Worm (Caenorhabditis elegans) whole organism, mixed stage, embryonic: ENCODE data around the gene C49G7.12.

ENCODE experiments used
- M03D4.4 ChIP-seq: sonication (generic microtip); optimal IDR thresholded peaks from 2 replicates; lab custom pipeline; 2017; ENCODE audit warnings: mild to moderate bottlenecking, missing genetic modification characterization, missing compliant biosample characterization
- bed-3 ChIP-seq: fragments of 200-800 bp; sonication (Bioruptor generic); optimal IDR thresholded peaks from 3 replicates; lab custom pipeline; 2018; ENCODE audit warnings: mild to moderate bottlenecking, missing genetic modification characterization, moderate library complexity, missing compliant biosample characterization
- blmp-1 ChIP-seq: fragments of 150-350 bp; optimal IDR thresholded peaks from 2 replicates; lab custom pipeline; 2014; ENCODE audit warnings: missing biosample characterization, missing genetic modification characterization
- ceh-39 ChIP-seq: fragments of 150-350 bp; optimal IDR thresholded peaks from 2 replicates; lab custom pipeline; 2014; ENCODE audit warnings: missing biosample characterization, missing genetic modification characterization
- ceh-43 ChIP-seq: fragments of 200-800 bp; sonication (Bioruptor generic); optimal IDR thresholded peaks from 2 replicates; lab custom pipeline; 2018; ENCODE audit warnings: mild to moderate bottlenecking, missing genetic modification characterization, moderate library complexity, missing compliant biosample characterization
- ces-1 ChIP-seq: fragments of 150-350 bp; optimal IDR thresholded peaks from 2 replicates; lab custom pipeline; 2014; ENCODE audit warnings: missing biosample characterization, missing genetic modification reagents, missing genetic modification characterization
- cnd-1 ChIP-seq: fragments of 200-800 bp; sonication (Bioruptor generic); optimal IDR thresholded peaks from 2 replicates; lab custom pipeline; 2018; ENCODE audit warnings: mild to moderate bottlenecking, missing genetic modification characterization, missing compliant biosample characterization
- drap-1 ChIP-seq: fragments of 200-800 bp; sonication (Bioruptor generic); optimal IDR thresholded peaks from 3 replicates; lab custom pipeline; 2018; ENCODE audit warnings: mild to moderate bottlenecking, missing genetic modification characterization, missing compliant biosample characterization
- elt-1 ChIP-seq: sonication (generic microtip); optimal IDR thresholded peaks from 2 replicates; lab custom pipeline; 2017; ENCODE audit warnings: missing genetic modification characterization, mild to moderate bottlenecking, missing compliant biosample characterization, antibody characterized with exemption, moderate library complexity, borderline replicate concordance; ENCODE audit not compliant: insufficient read depth
- elt-3 ChIP-seq: fragments of 150-350 bp; optimal IDR thresholded peaks from 2 replicates; lab custom pipeline; 2014; ENCODE audit warnings: missing biosample characterization, missing genetic modification characterization
- flh-1 ChIP-seq: fragments of 200-800 bp; sonication (Bioruptor generic); optimal IDR thresholded peaks from 2 replicates; lab custom pipeline; 2018; ENCODE audit warnings: mild to moderate bottlenecking, missing genetic modification characterization, moderate library complexity, missing compliant biosample characterization
- ham-2 ChIP-seq: fragments of 200-800 bp; sonication (Bioruptor generic); optimal IDR thresholded peaks from 2 replicates; lab custom pipeline; 2018; ENCODE audit warnings: mild to moderate bottlenecking, missing genetic modification characterization, missing compliant biosample characterization
- hlh-1 ChIP-seq: fragments of 150-350 bp; optimal IDR thresholded peaks from 2 replicates; lab custom pipeline; 2014; ENCODE audit warnings: missing biosample characterization, missing genetic modification reagents, missing genetic modification characterization
- lin-13 ChIP-seq: fragments of 150-350 bp; optimal IDR thresholded peaks from 2 replicates; lab custom pipeline; 2014; ENCODE audit warnings: missing biosample characterization, missing genetic modification characterization
- lin-32 ChIP-seq: fragments of 200-800 bp; sonication (Bioruptor generic); optimal IDR thresholded peaks from 2 replicates; lab custom pipeline; 2018; ENCODE audit warnings: mild to moderate bottlenecking, missing genetic modification characterization, missing compliant biosample characterization
- lsy-2 ChIP-seq: fragments of 150-350 bp; optimal IDR thresholded peaks from 2 replicates; lab custom pipeline; 2014; ENCODE audit warnings: missing biosample characterization, missing genetic modification characterization
- mab-5 ChIP-seq: fragments of 150-350 bp; optimal IDR thresholded peaks from 2 replicates; lab custom pipeline; 2014; ENCODE audit warnings: missing biosample characterization, missing genetic modification characterization
- mep-1 ChIP-seq: fragments of 150-350 bp; optimal IDR thresholded peaks from 2 replicates; lab custom pipeline; 2017; ENCODE audit warnings: missing biosample characterization, missing genetic modification reagents, missing genetic modification characterization, inconsistent platforms
- mls-2 ChIP-seq: sonication (generic microtip); optimal IDR thresholded peaks from 2 replicates; lab custom pipeline; 2016; ENCODE audit warnings: mild to moderate bottlenecking, missing genetic modification characterization, moderate library complexity, missing compliant biosample characterization
- nhr-12 ChIP-seq: fragments of 150-350 bp; optimal IDR thresholded peaks from 2 replicates; lab custom pipeline; 2014; ENCODE audit warnings: missing biosample characterization, missing genetic modification characterization
- nhr-2 ChIP-seq: fragments of 150-350 bp; optimal IDR thresholded peaks from 2 replicates; lab custom pipeline; 2014; ENCODE audit warnings: missing biosample characterization, missing genetic modification characterization
- nhr-237 ChIP-seq: fragments of 150-350 bp; optimal IDR thresholded peaks from 2 replicates; lab custom pipeline; 2014; ENCODE audit warnings: missing biosample characterization, missing genetic modification characterization
- nhr-28 ChIP-seq: fragments of 150-350 bp; optimal IDR thresholded peaks from 2 replicates; lab custom pipeline; 2014; ENCODE audit warnings: missing biosample characterization, missing genetic modification characterization
- nhr-76 ChIP-seq: sonication (generic microtip); optimal IDR thresholded peaks from 2 replicates; lab custom pipeline; 2017; ENCODE audit warnings: missing biosample characterization, missing genetic modification characterization
- pha-4 ChIP-seq: fragments of 150-350 bp; optimal IDR thresholded peaks from 2 replicates; lab custom pipeline; 2018; ENCODE audit warnings: missing biosample characterization, missing genetic modification reagents, missing genetic modification characterization
- sem-2 ChIP-seq: fragments of 200-800 bp; sonication (Bioruptor generic); optimal IDR thresholded peaks from 2 replicates; lab custom pipeline; 2018; ENCODE audit warnings: mild to moderate bottlenecking, missing genetic modification characterization, missing compliant biosample characterization
- snpc-4 ChIP-seq: fragments of 150-350 bp; optimal IDR thresholded peaks from 2 replicates; lab custom pipeline; 2014; ENCODE audit warnings: missing biosample characterization, missing genetic modification characterization
- tbx-8 ChIP-seq: fragments of 200-800 bp; sonication (Bioruptor generic); optimal IDR thresholded peaks from 2 replicates; lab custom pipeline; 2018; ENCODE audit warnings: mild to moderate bottlenecking, missing genetic modification characterization, moderate library complexity, missing compliant biosample characterization
- unc-120 ChIP-seq: sonication (generic microtip); optimal IDR thresholded peaks from 2 replicates; lab custom pipeline; 2017; ENCODE audit warnings: missing genetic modification characterization, missing compliant biosample characterization; ENCODE audit not compliant: poor library complexity, severe bottlenecking
- unc-39 ChIP-seq: fragments of 150-350 bp; optimal IDR thresholded peaks from 2 replicates; lab custom pipeline; 2014; ENCODE audit warnings: missing biosample characterization, missing genetic modification characterization
- unc-62 ChIP-seq: fragments of 150-350 bp; optimal IDR thresholded peaks from 2 replicates; lab custom pipeline; 2014; ENCODE audit warnings: missing biosample characterization, missing genetic modification reagents, missing genetic modification characterization
- zip-8 ChIP-seq: fragments of 150-350 bp; optimal IDR thresholded peaks from 2 replicates; lab custom pipeline; 2014; ENCODE audit warnings: missing biosample characterization, missing genetic modification characterization
- ztf-11 ChIP-seq: fragments of 150-350 bp; optimal IDR thresholded peaks from 2 replicates; lab custom pipeline; 2014; ENCODE audit warnings: missing biosample characterization, missing genetic modification characterization

Gene C49G7.12

DNA sequence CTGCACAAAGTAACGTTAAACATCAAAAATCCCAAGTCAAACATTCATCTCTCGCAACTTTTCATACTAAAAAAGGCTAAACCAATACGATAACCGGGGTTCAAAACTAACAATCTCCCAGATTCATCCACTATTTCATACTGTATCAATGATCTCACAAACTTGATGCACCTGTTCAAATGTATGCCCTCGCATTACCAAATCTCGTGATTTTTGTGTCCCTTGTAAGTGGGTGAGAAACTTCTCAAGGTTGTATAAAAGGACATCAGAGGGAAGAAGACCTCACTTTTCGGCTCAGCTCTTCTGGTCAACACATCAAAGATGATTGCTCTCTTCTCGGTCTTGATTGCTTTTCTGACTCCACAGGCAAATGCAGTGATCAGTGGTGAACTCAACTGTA is 5.4 kb downstream of the C49G7.12 start, which contains the start of gene phat-3:
phat-3 (plus strand) TSS at position 301 of the 400 bp plus-strand sequence.
- no peak for TF ChIP-seq ham-2
- TF ChIP-seq unc-62 (GFP tag; lab: Kevin White, UChicago): no peak
- no peak for TF ChIP-seq ceh-39 (tag; lab: Kevin White, UChicago)
- no peak for TF ChIP-seq tbx-8 (GFP tag; lab: Kevin White, UChicago)
- no peak for TF ChIP-seq pha-4 (tag; lab: Kevin White, UChicago)
- no peak for TF ChIP-seq hlh-1
- TF ChIP-seq ceh-43 (GFP tag; lab: Kevin White, UChicago): no peak
- no peak for TF ChIP-seq unc-120 (tag; lab: Kevin White, UChicago)
- no peak for TF ChIP-seq M03D4.4 (tag; lab: Kevin White, UChicago)
- TF ChIP-seq nhr-237 (tag; lab: Kevin White, UChicago): no peak
- no peak for TF ChIP-seq bed-3 (GFP tag; lab: Kevin White, UChicago)
- TF ChIP-seq sem-2 (GFP tag; lab: Kevin White, UChicago): no peak
- no peak for TF ChIP-seq lsy-2
- TF ChIP-seq drap-1 (GFP tag; lab: Kevin White, UChicago): no peak
- no peak for TF ChIP-seq nhr-12
- no peak for TF ChIP-seq snpc-4 (tag; lab: Kevin White, UChicago)

DNA sequence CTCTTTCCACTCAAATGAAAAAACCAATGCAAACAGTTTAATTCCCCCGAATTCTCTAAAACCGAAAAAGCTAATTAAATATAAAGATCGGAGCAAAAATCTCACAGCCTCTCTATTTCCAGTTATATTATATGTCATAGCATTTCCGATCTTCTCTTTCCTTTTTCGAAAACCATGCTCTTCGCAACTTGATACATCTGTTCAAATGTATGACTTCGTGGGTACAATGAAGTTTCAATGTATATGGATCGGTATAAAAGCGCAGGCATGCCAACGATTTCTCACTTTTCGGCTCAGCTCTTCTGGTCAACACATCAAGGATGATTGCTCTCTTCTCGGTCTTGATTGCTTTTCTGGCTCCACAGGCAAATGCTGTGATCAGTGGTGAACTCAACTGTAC is 7.9 kb downstream of the C49G7.12 start, which contains the start of gene phat-7:
phat-7 (plus strand) TSS at position 301 of the 400 bp plus-strand sequence.
- TF ChIP-seq unc-39 (tag; lab: Kevin White, UChicago) (no peak), nhr-12 (no peak), mab-5 (tag; lab: Kevin White, UChicago) (no peak), tbx-8 (GFP tag; lab: Kevin White, UChicago) (no peak), sem-2 (GFP tag; lab: Kevin White, UChicago) (no peak), zip-8 (tag; lab: Kevin White, UChicago) (no peak), ceh-39 (tag; lab: Kevin White, UChicago) (no peak), ces-1 (GFP tag; lab: Kevin White, UChicago) (no peak), mep-1 (tag; lab: Kevin White, UChicago) (no peak), nhr-76 (tag; lab: Kevin White, UChicago) (no peak), unc-120 (tag; lab: Kevin White, UChicago) (no peak), lsy-2 (no peak), ham-2 (no peak), elt-3 (tag; lab: Kevin White, UChicago) (no peak), flh-1 (GFP tag; lab: Kevin White, UChicago) (no peak), nhr-2 (tag; lab: Kevin White, UChicago) (no peak), ztf-11 (tag; lab: Kevin White, UChicago) (no peak)

DNA sequence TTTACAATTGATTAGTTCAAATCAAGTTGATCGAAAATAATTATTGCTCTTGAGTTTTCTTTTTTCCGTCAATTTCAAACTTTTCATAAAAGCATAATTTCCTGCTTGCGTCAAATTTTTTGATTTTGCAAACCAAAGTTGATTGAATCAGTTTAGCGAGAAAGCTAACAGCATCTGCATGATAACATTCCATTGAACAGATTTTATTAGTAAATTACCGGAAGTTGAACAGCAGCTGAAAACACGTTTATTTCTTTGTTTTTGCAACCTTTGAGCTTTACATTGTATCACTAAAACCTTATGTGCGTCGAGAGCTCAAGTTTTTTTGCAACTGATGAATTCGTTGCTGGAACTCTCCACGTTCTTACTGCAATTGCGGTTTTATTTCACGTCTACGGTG is 9.3 kb downstream of the C49G7.12 start, which contains the start of gene srh-169:
srh-169 (plus strand) TSS at position 301 of the 400 bp plus-strand sequence.
- no peak for TF ChIP-seq mep-1 (tag; lab: Kevin White, UChicago)
- no peak for TF ChIP-seq cnd-1 (tag; lab: Kevin White, UChicago)
- TF ChIP-seq hlh-1: no peak
- TF ChIP-seq M03D4.4 (tag; lab: Kevin White, UChicago): no peak
- no peak for TF ChIP-seq unc-62 (GFP tag; lab: Kevin White, UChicago)
- TF ChIP-seq bed-3 (GFP tag; lab: Kevin White, UChicago): no peak
- no peak for TF ChIP-seq lin-32 (GFP tag; lab: Kevin White, UChicago)
- no peak for TF ChIP-seq nhr-76 (tag; lab: Kevin White, UChicago)
- no peak for TF ChIP-seq unc-120 (tag; lab: Kevin White, UChicago)
- TF ChIP-seq ceh-43 (GFP tag; lab: Kevin White, UChicago): no peak
- no peak for TF ChIP-seq flh-1 (GFP tag; lab: Kevin White, UChicago)
- no peak for TF ChIP-seq mls-2
- TF ChIP-seq elt-1 (tag; lab: Kevin White, UChicago): no peak
- no peak for TF ChIP-seq nhr-2 (tag; lab: Kevin White, UChicago)

DNA sequence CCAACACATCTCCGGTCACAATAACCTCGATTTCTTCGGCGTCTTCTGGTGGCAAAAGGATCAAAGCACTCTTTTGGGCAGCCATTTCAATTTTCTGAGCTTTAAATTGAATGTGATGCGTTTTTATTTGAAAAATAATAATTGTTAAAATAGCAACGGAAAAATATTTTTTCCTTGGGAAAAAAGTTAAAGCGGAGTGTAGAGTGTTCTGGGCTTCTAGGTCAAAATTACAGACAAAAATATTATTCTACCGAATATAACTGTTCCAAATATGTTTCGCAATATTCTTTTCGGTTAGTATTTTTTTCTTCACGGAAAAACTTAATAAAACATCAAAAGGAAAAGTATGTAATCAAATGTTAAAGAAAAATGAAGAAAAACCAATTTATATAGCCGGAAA is 16.8 kb downstream of the C49G7.12 start, which contains the start of gene djr-1.2:
djr-1.2 (minus strand) TSS at position 101 of the 400 bp plus-strand sequence.
- TF ChIP-seq nhr-28 (tag; lab: Kevin White, UChicago) (no peak), M03D4.4 (tag; lab: Kevin White, UChicago) (no peak), lin-13 (no peak), elt-3 (tag; lab: Kevin White, UChicago) (no peak), snpc-4 (tag; lab: Kevin White, UChicago) (no peak), zip-8 (tag; lab: Kevin White, UChicago) (no peak), cnd-1 (tag; lab: Kevin White, UChicago) (no peak), hlh-1 (no peak), ces-1 (GFP tag; lab: Kevin White, UChicago) (no peak), mab-5 (tag; lab: Kevin White, UChicago) (no peak), ztf-11 (tag; lab: Kevin White, UChicago) (no peak), nhr-2 (tag; lab: Kevin White, UChicago) (no peak), nhr-76 (tag; lab: Kevin White, UChicago) (no peak), drap-1 (GFP tag; lab: Kevin White, UChicago) (no peak), mls-2 (no peak), blmp-1 (no peak), unc-39 (tag; lab: Kevin White, UChicago) (no peak)
- TF ChIP-seq, all 35 proteins: peak for 0
